Worm (Caenorhabditis elegans) whole organism, late embryonic: ENCODE results near the gene srt-42.
A peak's percentile ranks its signal among the peaks of the same experiment; 100 is the strongest.

Source experiments
- C38D4.7 ChIP-seq: fragments of 200-800 bp; sonication (Bioruptor generic); optimal IDR thresholded peaks from 2 replicates; lab custom pipeline; 2018; ENCODE audit warnings: mild to moderate bottlenecking, missing genetic modification characterization, moderate library complexity, missing compliant biosample characterization
- F13H6.1 ChIP-seq: sonication (generic microtip); optimal IDR thresholded peaks from 2 replicates; lab custom pipeline; 2016; ENCODE audit warnings: missing genetic modification characterization, missing compliant biosample characterization
- K09A11.1 ChIP-seq: sonication (generic microtip); optimal IDR thresholded peaks from 2 replicates; lab custom pipeline; 2017; ENCODE audit warnings: antibody characterized with exemption, mild to moderate bottlenecking, missing genetic modification characterization, missing compliant biosample characterization; ENCODE audit not compliant: insufficient read depth
- Y22D7AL.16 ChIP-seq: sonication (generic microtip); optimal IDR thresholded peaks from 2 replicates; lab custom pipeline; 2016; ENCODE audit warnings: missing genetic modification characterization, missing compliant biosample characterization
- ama-1 ChIP-seq: fragments of 150-350 bp; optimal IDR thresholded peaks from 2 replicates; lab custom pipeline; 2014
- ceh-19 ChIP-seq: fragments of 200-800 bp; sonication (Bioruptor generic); optimal IDR thresholded peaks from 2 replicates; lab custom pipeline; 2018; ENCODE audit warnings: mild to moderate bottlenecking, missing genetic modification characterization, missing compliant biosample characterization
- ceh-2 ChIP-seq: sonication (generic microtip); optimal IDR thresholded peaks from 2 replicates; lab custom pipeline; 2016; ENCODE audit warnings: missing genotype, missing genetic modification characterization, missing compliant biosample characterization
- ceh-22 ChIP-seq: sonication (generic microtip); optimal IDR thresholded peaks from 2 replicates; lab custom pipeline; 2017; ENCODE audit warnings: missing biosample characterization, missing genetic modification characterization
- ceh-30 ChIP-seq: fragments of 150-350 bp; optimal IDR thresholded peaks from 2 replicates; lab custom pipeline; 2014; ENCODE audit warnings: missing biosample characterization, missing genetic modification characterization
- ceh-45 ChIP-seq: fragments of 200-800 bp; sonication (Bioruptor generic); IDR thresholded peaks from 2 replicates; pipeline ENCODE4 v1.3.6; 2022; ENCODE audit warnings: missing genetic modification reagents, missing genetic modification characterization, missing compliant biosample characterization
- ceh-6 ChIP-seq: fragments of 200-800 bp; sonication (Bioruptor generic); optimal IDR thresholded peaks from 2 replicates; lab custom pipeline; 2018; ENCODE audit warnings: mild to moderate bottlenecking, missing genetic modification characterization, missing compliant biosample characterization
- che-1 ChIP-seq: sonication (generic microtip); optimal IDR thresholded peaks from 2 replicates; lab custom pipeline; 2016; ENCODE audit warnings: mild to moderate bottlenecking, missing genetic modification characterization, missing compliant biosample characterization
- dve-1 ChIP-seq: sonication (generic microtip); optimal IDR thresholded peaks from 2 replicates; lab custom pipeline; 2017; ENCODE audit warnings: antibody characterized with exemption, mild to moderate bottlenecking, missing genetic modification characterization, missing compliant biosample characterization
- ets-4 ChIP-seq: sonication (generic microtip); optimal IDR thresholded peaks from 2 replicates; lab custom pipeline; 2016; ENCODE audit warnings: missing genetic modification characterization, missing compliant biosample characterization
- fkh-10 ChIP-seq: fragments of 150-350 bp; optimal IDR thresholded peaks from 2 replicates; lab custom pipeline; 2014; ENCODE audit warnings: missing biosample characterization, missing genetic modification reagents, missing genetic modification characterization
- gmeb-2 ChIP-seq: sonication (generic microtip); optimal IDR thresholded peaks from 2 replicates; lab custom pipeline; 2016; ENCODE audit warnings: missing genetic modification characterization, inconsistent platforms, missing compliant biosample characterization
- hlh-15 ChIP-seq: sonication (generic microtip); optimal IDR thresholded peaks from 2 replicates; lab custom pipeline; 2016; ENCODE audit warnings: missing genetic modification characterization, missing compliant biosample characterization
- hlh-6 ChIP-seq: sonication (generic microtip); optimal IDR thresholded peaks from 2 replicates; lab custom pipeline; 2016; ENCODE audit warnings: missing genotype, missing genetic modification characterization, missing compliant biosample characterization
- lim-6 ChIP-seq: sonication (generic microtip); optimal IDR thresholded peaks from 2 replicates; lab custom pipeline; 2016; ENCODE audit warnings: missing genetic modification characterization, missing compliant biosample characterization
- lin-11 ChIP-seq: fragments of 200-800 bp; sonication (Bioruptor generic); optimal IDR thresholded peaks from 2 replicates; lab custom pipeline; 2018; ENCODE audit warnings: mild to moderate bottlenecking, missing genetic modification characterization, missing compliant biosample characterization
- madf-2 ChIP-seq: sonication (generic microtip); optimal IDR thresholded peaks from 2 replicates; lab custom pipeline; 2017; ENCODE audit warnings: missing genetic modification characterization, missing compliant biosample characterization
- nfya-1 ChIP-seq: sonication (generic microtip); optimal IDR thresholded peaks from 2 replicates; lab custom pipeline; 2017; ENCODE audit warnings: missing genetic modification characterization, mild to moderate bottlenecking, missing compliant biosample characterization, antibody characterized with exemption, moderate library complexity
- nhr-11 ChIP-seq: fragments of 150-350 bp; optimal IDR thresholded peaks from 2 replicates; lab custom pipeline; 2014; ENCODE audit warnings: missing biosample characterization, missing genetic modification characterization
- npax-4 ChIP-seq: sonication (generic microtip); optimal IDR thresholded peaks from 2 replicates; lab custom pipeline; 2016; ENCODE audit warnings: missing genetic modification characterization, missing compliant biosample characterization
- pag-3 ChIP-seq: sonication (generic microtip); optimal IDR thresholded peaks from 2 replicates; lab custom pipeline; 2016; ENCODE audit warnings: missing compliant biosample characterization, missing genetic modification characterization, borderline replicate concordance
- pax-1 ChIP-seq: fragments of 150-350 bp; optimal IDR thresholded peaks from 2 replicates; lab custom pipeline; 2014; ENCODE audit warnings: missing biosample characterization, missing genetic modification characterization
- pha-2 ChIP-seq: sonication (generic microtip); optimal IDR thresholded peaks from 2 replicates; lab custom pipeline; 2017; ENCODE audit warnings: mild to moderate bottlenecking, missing genetic modification characterization, missing compliant biosample characterization
- pqm-1 ChIP-seq: sonication (generic microtip); optimal IDR thresholded peaks from 2 replicates; lab custom pipeline; 2016; ENCODE audit warnings: missing genetic modification characterization, missing compliant biosample characterization
- rnt-1 ChIP-seq: sonication (generic microtip); optimal IDR thresholded peaks from 2 replicates; lab custom pipeline; 2016; ENCODE audit warnings: missing genetic modification characterization, missing compliant biosample characterization
- sox-4 ChIP-seq: sonication (generic microtip); optimal IDR thresholded peaks from 2 replicates; lab custom pipeline; 2017; ENCODE audit warnings: mild to moderate bottlenecking, missing genetic modification characterization, inconsistent platforms, missing compliant biosample characterization
- syd-9 ChIP-seq: sonication (generic microtip); optimal IDR thresholded peaks from 2 replicates; lab custom pipeline; 2016; ENCODE audit warnings: mild to moderate bottlenecking, missing genetic modification characterization, moderate library complexity, missing compliant biosample characterization
- tbx-7 ChIP-seq: sonication (generic microtip); optimal IDR thresholded peaks from 2 replicates; lab custom pipeline; 2016; ENCODE audit warnings: missing genotype, missing genetic modification characterization, missing compliant biosample characterization
- unc-42 ChIP-seq: sonication (generic microtip); optimal IDR thresholded peaks from 2 replicates; lab custom pipeline; 2016; ENCODE audit warnings: missing genotype, missing genetic modification characterization, missing compliant biosample characterization
- unc-55 ChIP-seq: sonication (generic microtip); optimal IDR thresholded peaks from 2 replicates; lab custom pipeline; 2017; ENCODE audit warnings: missing biosample characterization, missing genetic modification reagents, missing genetic modification characterization
- unc-86 ChIP-seq: sonication (generic microtip); optimal IDR thresholded peaks from 2 replicates; lab custom pipeline; 2016; ENCODE audit warnings: missing genetic modification characterization, missing compliant biosample characterization
- ztf-16 ChIP-seq: sonication (generic microtip); optimal IDR thresholded peaks from 2 replicates; lab custom pipeline; 2017; ENCODE audit warnings: missing genetic modification characterization, missing compliant biosample characterization

Gene srt-42

DNA sequence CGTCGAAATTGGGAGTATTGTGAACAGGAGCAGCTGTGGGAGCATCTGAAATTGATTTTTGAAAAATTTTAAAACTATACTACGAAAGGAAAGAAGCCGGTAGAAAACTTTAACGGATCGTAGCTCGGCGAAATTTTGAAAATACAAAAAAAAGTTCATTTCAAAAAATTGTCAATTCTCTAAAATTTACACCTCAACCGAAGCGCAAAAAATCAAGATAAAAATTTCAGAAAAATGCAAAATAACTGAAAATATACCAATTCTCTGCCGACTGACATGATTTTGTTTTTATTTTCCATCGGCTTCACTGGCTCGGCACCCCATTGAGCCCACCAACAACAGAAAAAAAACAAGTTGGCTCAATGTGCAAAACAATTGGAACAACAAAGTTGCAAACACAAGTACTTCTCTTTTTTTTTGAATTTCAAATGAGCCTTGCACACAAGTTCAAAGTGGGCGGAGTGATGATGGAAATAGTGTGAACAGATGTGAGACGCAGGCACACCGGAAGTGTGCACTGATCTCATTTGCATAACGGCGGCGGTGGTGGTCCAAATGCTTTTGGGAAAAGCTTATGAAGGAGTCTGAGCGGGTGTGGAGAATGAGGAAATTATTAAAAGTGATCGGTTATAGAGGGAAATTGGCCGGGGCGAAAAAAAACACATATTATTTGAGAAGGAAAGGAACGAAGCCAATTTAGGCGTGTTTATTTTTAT lies 32.2 kb upstream of the srt-42 start, which contains the start of gene F36H9.7:
F36H9.7 (minus strand) TSS at position 51 of the 716 bp plus-strand sequence.
- TF ChIP-seq C38D4.7 (no peak), fkh-10 (GFP tag; lab: Kevin White, UChicago) (no peak), syd-9 (no peak), tbx-7 (tag; lab: Kevin White, UChicago) (no peak), unc-42 (tag; lab: Kevin White, UChicago) (peak; percentile 57)
- TF ChIP-seq, all 69 proteins: peak for 1

ce11 chrV:1779136-1779535 lies 28.1 kb upstream of the srt-42 start, which contains the start of gene F36H9.4:
F36H9.4 (minus strand) TSS chrV:1779236.
- no peak for TF ChIP-seq unc-42 (tag; lab: Kevin White, UChicago)
- TF ChIP-seq nhr-11 = no peak
- no peak for TF ChIP-seq pag-3 (tag; lab: Kevin White, UChicago)
- TF ChIP-seq npax-4 (tag; lab: Kevin White, UChicago) = no peak
- TF ChIP-seq K09A11.1 (tag; lab: Kevin White, UChicago) = no peak
- TF ChIP-seq ceh-30 = no peak
- no peak for TF ChIP-seq ceh-45 (GFP tag; lab: Robert Waterston, UW)
- no peak for TF ChIP-seq F13H6.1 (tag; lab: Kevin White, UChicago)
- no peak for TF ChIP-seq ets-4 (tag; lab: Kevin White, UChicago)
- no peak for TF ChIP-seq ama-1 (lab: Kevin White, UChicago)
- no peak for TF ChIP-seq ceh-22 (tag; lab: Kevin White, UChicago)
- no peak for TF ChIP-seq lin-11 (tag; lab: Kevin White, UChicago)

- TF ChIP-seq ceh-2 (tag; lab: Kevin White, UChicago) (no peak), nfya-1 (tag; lab: Kevin White, UChicago) (peak; percentile 85)
Measured at ce11 chrV:1779994-1780393, 27.3 kb upstream of the srt-42 start.

DNA sequence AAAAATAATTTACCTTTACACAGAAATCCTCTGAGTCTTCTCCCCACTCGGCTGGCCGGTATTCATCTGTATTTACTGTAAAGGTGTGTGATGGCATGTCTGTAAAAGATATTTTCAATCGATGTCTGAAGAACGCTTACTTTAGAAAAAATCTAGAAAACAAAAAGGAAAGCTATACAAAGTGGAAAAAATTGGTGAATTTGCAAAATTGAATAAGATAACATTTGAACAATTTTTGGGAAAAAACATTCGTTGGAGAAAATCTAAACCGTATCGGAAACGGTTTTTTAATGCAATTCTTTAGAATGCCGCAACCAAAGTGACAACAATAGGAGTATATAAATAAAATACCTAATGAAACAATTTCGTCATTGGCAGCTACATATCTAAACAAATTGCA lies 25.3 kb upstream of the srt-42 start, which contains the start of gene F36H9.5:
F36H9.5 (minus strand) TSS at position 101 of the 400 bp plus-strand sequence.
- TF ChIP-seq unc-86 (no peak), madf-2 (no peak), pax-1 (tag; lab: Kevin White, UChicago) (no peak), pha-2 (tag; lab: Kevin White, UChicago) (no peak), ceh-6 (GFP tag; lab: Kevin White, UChicago) (no peak), sox-4 (tag; lab: Kevin White, UChicago) (no peak), rnt-1 (tag; lab: Kevin White, UChicago) (no peak), lim-6 (tag; lab: Kevin White, UChicago) (no peak), unc-55 (GFP tag; lab: Kevin White, UChicago) (no peak), che-1 (tag; lab: Kevin White, UChicago) (no peak), hlh-15 (tag; lab: Kevin White, UChicago) (no peak), ceh-19 (no peak), tbx-7 (tag; lab: Kevin White, UChicago) (no peak), ets-4 (tag; lab: Kevin White, UChicago) (no peak), pqm-1 (no peak), ztf-16 (no peak), ceh-30 (no peak)

- TF ChIP-seq gmeb-2 (tag; lab: Kevin White, UChicago) (no peak), ceh-45 (GFP tag; lab: Robert Waterston, UW) (no peak), unc-42 (tag; lab: Kevin White, UChicago) (no peak), dve-1 (no peak), pax-1 (tag; lab: Kevin White, UChicago) (no peak), ceh-6 (GFP tag; lab: Kevin White, UChicago) (no peak), hlh-15 (tag; lab: Kevin White, UChicago) (no peak), hlh-6 (no peak), Y22D7AL.16 (tag; lab: Kevin White, UChicago) (no peak)
Measured at ce11 chrV:1788157-1788556, 19.1 kb upstream of the srt-42 start, which contains the start of gene F36H9.2. F36H9.2 (plus strand) TSS chrV:1788457.
